Worm (Caenorhabditis elegans): ENCODE measurements around the gene fbxb-111.

- TF ChIP-seq ceh-16 (tag; optimal IDR thresholded peaks at IDR 0.05), result no peak
- no peak for TF ChIP-seq nhr-28 (tag; optimal IDR thresholded peaks at IDR 0.05)
Measured at ce11 chrII:2787849-2788248, 13.0 kb upstream of the fbxb-111 start.

Data from whole organism, L3 larva.